Worm (Caenorhabditis elegans) whole organism, L2 larva: Measurements from ENCODE around the gene EEED8.3.
A peak's percentile ranks its signal among the peaks of the same experiment; 100 is the strongest.

Experiments used
- C34F6.9 ChIP-seq: fragments of 150-350 bp; optimal IDR thresholded peaks from 2 replicates; lab custom pipeline; 2014; ENCODE audit warnings: missing biosample characterization, missing genetic modification characterization
- F13H6.1 ChIP-seq: sonication (generic microtip); optimal IDR thresholded peaks from 2 replicates; lab custom pipeline; 2016; ENCODE audit warnings: missing genetic modification characterization, missing compliant biosample characterization
- R02D3.7 ChIP-seq: fragments of 150-350 bp; optimal IDR thresholded peaks from 2 replicates; lab custom pipeline; 2014; ENCODE audit warnings: missing biosample characterization, missing genetic modification characterization
- Y55F3AM.14 ChIP-seq: fragments of 200-800 bp; sonication (Bioruptor generic); optimal IDR thresholded peaks from 2 replicates; lab custom pipeline; 2018; ENCODE audit warnings: mild to moderate bottlenecking, missing genetic modification characterization, missing compliant biosample characterization
- ZK546.5 ChIP-seq: sonication (generic microtip); optimal IDR thresholded peaks from 2 replicates; lab custom pipeline; 2017; ENCODE audit warnings: missing biosample characterization, missing genetic modification characterization
- alr-1 ChIP-seq: fragments of 150-350 bp; optimal IDR thresholded peaks from 2 replicates; lab custom pipeline; 2014; ENCODE audit warnings: missing biosample characterization, missing genetic modification characterization
- aly-2 ChIP-seq: fragments of 150-350 bp; optimal IDR thresholded peaks from 2 replicates; lab custom pipeline; 2014; ENCODE audit warnings: missing biosample characterization, missing genetic modification characterization
- ama-1 ChIP-seq: fragments of 150-350 bp; optimal IDR thresholded peaks from 2 replicates; lab custom pipeline; 2018; ENCODE audit warnings: inconsistent platforms
- blmp-1 ChIP-seq: sonication (generic microtip); optimal IDR thresholded peaks from 2 replicates; lab custom pipeline; 2017; ENCODE audit warnings: missing genetic modification characterization, mild to moderate bottlenecking, missing compliant biosample characterization, antibody characterized with exemption, moderate library complexity; ENCODE audit not compliant: insufficient read depth
- ceh-16 ChIP-seq: fragments of 150-350 bp; optimal IDR thresholded peaks from 2 replicates; lab custom pipeline; 2014; ENCODE audit warnings: missing biosample characterization, missing genetic modification characterization
- ceh-82 ChIP-seq: fragments of 150-350 bp; optimal IDR thresholded peaks from 2 replicates; lab custom pipeline; 2014; ENCODE audit warnings: missing biosample characterization, missing genetic modification characterization
- crh-2 ChIP-seq: sonication (generic microtip); optimal IDR thresholded peaks from 2 replicates; lab custom pipeline; 2017; ENCODE audit warnings: missing biosample characterization, missing genetic modification characterization
- egl-27 ChIP-seq: sonication (generic microtip); optimal IDR thresholded peaks from 3 replicates; lab custom pipeline; 2017; ENCODE audit warnings: missing biosample characterization, missing genetic modification reagents, missing genetic modification characterization
- elt-1 ChIP-seq: fragments of 150-350 bp; optimal IDR thresholded peaks from 2 replicates; lab custom pipeline; 2014; ENCODE audit warnings: missing biosample characterization, missing genetic modification characterization
- elt-3 ChIP-seq: sonication (generic microtip); optimal IDR thresholded peaks from 2 replicates; lab custom pipeline; 2017; ENCODE audit warnings: missing biosample characterization, missing genetic modification characterization
- fos-1 ChIP-seq: fragments of 150-350 bp; optimal IDR thresholded peaks from 2 replicates; lab custom pipeline; 2014; ENCODE audit warnings: missing biosample characterization, missing genetic modification characterization
- gmeb-1 ChIP-seq: fragments of 150-350 bp; optimal IDR thresholded peaks from 2 replicates; lab custom pipeline; 2014; ENCODE audit warnings: missing biosample characterization, missing genetic modification characterization
- lin-11 ChIP-seq: fragments of 150-350 bp; sonication (generic microtip); optimal IDR thresholded peaks from 2 replicates; lab custom pipeline; 2014; ENCODE audit warnings: missing biosample characterization, missing genetic modification characterization, inconsistent platforms, mixed read lengths
- lin-13 ChIP-seq: fragments of 150-350 bp; optimal IDR thresholded peaks from 2 replicates; lab custom pipeline; 2014; ENCODE audit warnings: missing biosample characterization, missing genetic modification reagents, missing genetic modification characterization
- lin-39 ChIP-seq: fragments of 150-350 bp; optimal IDR thresholded peaks from 2 replicates; lab custom pipeline; 2014; ENCODE audit warnings: missing biosample characterization, missing genetic modification reagents, missing genetic modification characterization
- lsy-2 ChIP-seq, 2 experiments: fragments of 150-350 bp in 1 of 2; sonication (generic microtip) in 1 of 2; optimal IDR thresholded peaks; 2 replicates each; lab custom pipeline; 2014 to 2017; ENCODE audit warnings: missing biosample characterization in 2 of 2, missing genetic modification characterization in 2 of 2
- mab-5 ChIP-seq: fragments of 150-350 bp; optimal IDR thresholded peaks from 2 replicates; lab custom pipeline; 2014; ENCODE audit warnings: missing biosample characterization, missing genetic modification characterization
- mbf-1 ChIP-seq: sonication (generic microtip); optimal IDR thresholded peaks from 2 replicates; lab custom pipeline; 2017; ENCODE audit warnings: missing biosample characterization, missing genetic modification characterization
- nhr-11 ChIP-seq: fragments of 150-350 bp; optimal IDR thresholded peaks from 2 replicates; lab custom pipeline; 2014; ENCODE audit warnings: missing biosample characterization, missing genetic modification characterization
- nhr-129 ChIP-seq: fragments of 150-350 bp; optimal IDR thresholded peaks from 2 replicates; lab custom pipeline; 2014; ENCODE audit warnings: missing biosample characterization, missing genetic modification characterization
- nhr-21 ChIP-seq: fragments of 150-350 bp; optimal IDR thresholded peaks from 2 replicates; lab custom pipeline; 2014; ENCODE audit warnings: missing biosample characterization, missing genetic modification characterization
- nhr-23 ChIP-seq: fragments of 150-350 bp; optimal IDR thresholded peaks from 2 replicates; lab custom pipeline; 2014; ENCODE audit warnings: missing biosample characterization, missing genetic modification reagents, missing genetic modification characterization
- nhr-237 ChIP-seq: fragments of 150-350 bp; optimal IDR thresholded peaks from 2 replicates; lab custom pipeline; 2014; ENCODE audit warnings: missing biosample characterization, missing genetic modification characterization
- nhr-25 ChIP-seq: fragments of 150-350 bp; sonication (generic microtip); optimal IDR thresholded peaks from 3 replicates; lab custom pipeline; 2014; ENCODE audit warnings: missing biosample characterization, missing genetic modification characterization
- nhr-6 ChIP-seq: fragments of 150-350 bp; optimal IDR thresholded peaks from 2 replicates; lab custom pipeline; 2014; ENCODE audit warnings: missing biosample characterization, missing genetic modification characterization
- nhr-77 ChIP-seq: fragments of 150-350 bp; optimal IDR thresholded peaks from 2 replicates; lab custom pipeline; 2014; ENCODE audit warnings: missing biosample characterization, missing genetic modification characterization
- peb-1 ChIP-seq: fragments of 150-350 bp; optimal IDR thresholded peaks from 2 replicates; lab custom pipeline; 2014; ENCODE audit warnings: missing biosample characterization, missing genetic modification characterization
- sem-4 ChIP-seq: fragments of 150-350 bp; optimal IDR thresholded peaks from 2 replicates; lab custom pipeline; 2014; ENCODE audit warnings: missing biosample characterization, missing genetic modification reagents, missing genetic modification characterization
- skn-1 ChIP-seq: sonication (generic microtip); optimal IDR thresholded peaks from 2 replicates; lab custom pipeline; 2017; ENCODE audit warnings: missing biosample characterization, missing genetic modification characterization
- sma-9 ChIP-seq, 2 experiments: fragments of 150-350 bp in 1 of 2; sonication (generic microtip) in 1 of 2; optimal IDR thresholded peaks; 2 replicates each; lab custom pipeline; 2014 to 2016; ENCODE audit warnings: missing genetic modification characterization in 2 of 2, mild to moderate bottlenecking in 1 of 2, missing biosample characterization in 1 of 2, missing compliant biosample characterization in 1 of 2, missing genetic modification reagents in 1 of 2, moderate library complexity in 1 of 2
- snpc-4 ChIP-seq: fragments of 150-350 bp; optimal IDR thresholded peaks from 2 replicates; lab custom pipeline; 2014; ENCODE audit warnings: missing biosample characterization, missing genetic modification characterization
- unc-39 ChIP-seq: fragments of 150-350 bp; optimal IDR thresholded peaks from 2 replicates; lab custom pipeline; 2014; ENCODE audit warnings: missing biosample characterization, missing genetic modification characterization
- unc-55 ChIP-seq: fragments of 150-350 bp; sonication (generic microtip); optimal IDR thresholded peaks from 3 replicates; lab custom pipeline; 2014; ENCODE audit warnings: missing biosample characterization, missing genetic modification reagents, missing genetic modification characterization
- unc-62 ChIP-seq: fragments of 150-350 bp; optimal IDR thresholded peaks from 2 replicates; lab custom pipeline; 2014; ENCODE audit warnings: missing biosample characterization, missing genetic modification reagents, missing genetic modification characterization
- zag-1 ChIP-seq: fragments of 150-350 bp; optimal IDR thresholded peaks from 2 replicates; lab custom pipeline; 2014; ENCODE audit warnings: missing biosample characterization, missing genetic modification characterization
- ztf-11 ChIP-seq: sonication (generic microtip); optimal IDR thresholded peaks from 2 replicates; lab custom pipeline; 2017; ENCODE audit warnings: missing biosample characterization, missing genetic modification characterization
- ztf-4 ChIP-seq: fragments of 150-350 bp; optimal IDR thresholded peaks from 2 replicates; lab custom pipeline; 2014; ENCODE audit warnings: missing biosample characterization, missing genetic modification characterization

Gene EEED8.3

ce11 chrII:5373275-5374047, 40.6 kb upstream of the EEED8.3 start, which contains the start of the genes agt-2 and F09E5.3 (continued):
- TF ChIP-seq ZK546.5 (peak; percentile 43), sem-4 (tag; lab: Kevin White, UChicago) (peak; percentile 83), crh-2 (peak; percentile 94), R02D3.7 (tag; lab: Kevin White, UChicago) (peak; percentile 50), lsy-2 (tag; optimal IDR thresholded peaks at IDR 0.05; lab: Kevin White, UChicago) (peak; percentile 90 to 96), zag-1 (tag; lab: Kevin White, UChicago) (peak; percentile 74), ceh-82 (tag; lab: Kevin White, UChicago) (peak; percentile 24), aly-2 (tag; lab: Kevin White, UChicago) (no peak), ama-1 (lab: Kevin White, UChicago) (peak; percentile 71), mab-5 (peak; percentile 94), Y55F3AM.14 (no peak), nhr-21 (tag; lab: Kevin White, UChicago) (peak; percentile 86), ztf-11 (tag; lab: Kevin White, UChicago) (no peak), C34F6.9 (peak; percentile 99), nhr-129 (tag; lab: Kevin White, UChicago) (peak; percentile 90), lin-11 (peak; percentile 60), lin-13 (GFP tag; lab: Kevin White, UChicago) (peak; percentile 92), unc-55 (GFP tag; lab: Kevin White, UChicago) (peak; percentile 94), unc-62 (GFP tag; lab: Kevin White, UChicago) (no peak), skn-1 (peak; percentile 52), unc-39 (no peak), ceh-16 (tag; lab: Kevin White, UChicago) (peak; percentile 86), elt-1 (tag; lab: Kevin White, UChicago) (no peak), ztf-4 (tag; lab: Kevin White, UChicago) (peak; percentile 83), nhr-237 (tag; lab: Kevin White, UChicago) (peak; percentile 11), nhr-23 (tag; lab: Kevin White, UChicago) (no peak), nhr-77 (tag; lab: Kevin White, UChicago) (peak; percentile 61)

ce11 chrII:5374967-5375366, 39.1 kb upstream of the EEED8.3 start, which contains the start of gene algn-2:
Gene algn-2 (plus strand): TSS chrII:5375267.
- TF ChIP-seq fos-1 (no peak), skn-1 (no peak), ceh-82 (tag; lab: Kevin White, UChicago) (no peak), mbf-1 (tag; lab: Kevin White, UChicago) (no peak), sma-9 (GFP tag; optimal IDR thresholded peaks at IDR 0.05; lab: Kevin White, UChicago) (no peak), sma-9 (tag; optimal IDR thresholded peaks at IDR 0.05; lab: Kevin White, UChicago) (no peak), elt-1 (tag; lab: Kevin White, UChicago) (no peak)

- TF ChIP-seq zag-1 (tag; lab: Kevin White, UChicago), result no peak
- no peak for TF ChIP-seq nhr-11
- TF ChIP-seq lsy-2 (tag; optimal IDR thresholded peaks at IDR 0.05; lab: Kevin White, UChicago), result peak in 1 of 2 experiments; percentile 16
- peak; percentile 16 for TF ChIP-seq lin-11
- no peak for TF ChIP-seq ZK546.5
- no peak for TF ChIP-seq Y55F3AM.14
Measured at ce11 chrII:5377467-5378238, 36.4 kb upstream of the EEED8.3 start, which contains the start of gene prdx-2. Gene prdx-2 (plus strand): TSS chrII:5378195.

ce11 chrII:5378239-5378521, 35.9 kb upstream of the EEED8.3 start:
- no peak for TF ChIP-seq lsy-2 (tag; optimal IDR thresholded peaks at IDR 0.05; lab: Kevin White, UChicago)
- TF ChIP-seq crh-2, result peak; percentile 28
- no peak for TF ChIP-seq skn-1
- no peak for TF ChIP-seq lin-39
- no peak for TF ChIP-seq Y55F3AM.14
- TF ChIP-seq nhr-23 (tag; lab: Kevin White, UChicago), result no peak
- no peak for TF ChIP-seq unc-39
- TF ChIP-seq C34F6.9, result no peak
- TF ChIP-seq ZK546.5, result no peak
- no peak for TF ChIP-seq F13H6.1 (tag; lab: Kevin White, UChicago)
- TF ChIP-seq ama-1 (lab: Kevin White, UChicago), result no peak
- TF ChIP-seq fos-1, result peak; percentile 8
- TF ChIP-seq alr-1 (tag; lab: Kevin White, UChicago), result no peak
- no peak for TF ChIP-seq gmeb-1 (tag; lab: Kevin White, UChicago)
- TF ChIP-seq ceh-16 (tag; lab: Kevin White, UChicago), result no peak
- TF ChIP-seq egl-27 (tag; lab: Kevin White, UChicago), result no peak
- TF ChIP-seq peb-1 (tag; lab: Kevin White, UChicago), result no peak
- no peak for TF ChIP-seq nhr-21 (tag; lab: Kevin White, UChicago)
- TF ChIP-seq blmp-1 (tag; lab: Kevin White, UChicago), result no peak
- peak; percentile 5 for TF ChIP-seq nhr-25 (tag; lab: Kevin White, UChicago)
- TF ChIP-seq nhr-6 (tag; lab: Kevin White, UChicago), result no peak
- TF ChIP-seq ceh-82 (tag; lab: Kevin White, UChicago), result no peak
- peak; percentile 33 for TF ChIP-seq sma-9 (GFP tag; optimal IDR thresholded peaks at IDR 0.05; lab: Kevin White, UChicago)
- no peak for TF ChIP-seq sma-9 (tag; optimal IDR thresholded peaks at IDR 0.05; lab: Kevin White, UChicago)
- TF ChIP-seq elt-3, result no peak
- TF ChIP-seq nhr-129 (tag; lab: Kevin White, UChicago), result peak; percentile 49
- no peak for TF ChIP-seq snpc-4 (tag; lab: Kevin White, UChicago)
- TF ChIP-seq nhr-237 (tag; lab: Kevin White, UChicago), result no peak
